ENCODE assay signal across 2 fruit fly cellular contexts in genomic region chr2L:19370046-19370445, dm6.
TF ChIP-seq lines count a peak whose summit lies in the region.

Gene CG17349, plus strand, starts transcription at chr2L:19370445.

- no peak for TF ChIP-seq CTCF in whole organism, embryonic (GFP tag; optimal IDR thresholded peaks at IDR 0.05; lab: Kevin White, UChicago)

TF ChIP-seq in whole organism, embryonic, 481 proteins besides CTCF, POLR2A, EP300 and RAD21 (continues in another document):
- TF ChIP-seq CG2678 (tag; optimal IDR thresholded peaks at IDR 0.05; lab: Kevin White, UChicago) (peak; percentile 46), Asciz (GFP tag; optimal IDR thresholded peaks at IDR 0.05; lab: Kevin White, UChicago) (peak; percentile 55), Dll (GFP tag; IDR thresholded peaks at IDR 0.05; lab: Robert Waterston, UW; ENCODE audit: partially characterized antibody) (no peak), pho (GFP tag; optimal IDR thresholded peaks at IDR 0.05; lab: Kevin White, UChicago) (no peak), CHES-1-like (GFP tag; optimal IDR thresholded peaks at IDR 0.05; lab: Kevin White, UChicago) (no peak), CG2712 (tag; optimal IDR thresholded peaks at IDR 0.05; lab: Kevin White, UChicago) (peak; percentile 14), CG11398 (GFP tag; optimal IDR thresholded peaks at IDR 0.05; lab: Kevin White, UChicago) (no peak), CG14710 (tag; optimal IDR thresholded peaks at IDR 0.05; lab: Kevin White, UChicago) (peak; percentile 32), CG17361 (GFP tag; IDR thresholded peaks at IDR 0.05; lab: Robert Waterston, UW) (peak; percentile 32; the same call in 1 of the 3 replicates), CG10147 (GFP tag; optimal IDR thresholded peaks at IDR 0.05; lab: Kevin White, UChicago) (no peak), Lhr (GFP tag; optimal IDR thresholded peaks at IDR 0.05; lab: Kevin White, UChicago) (peak; percentile 32), MTF-1 (GFP tag; optimal IDR thresholded peaks at IDR 0.05; lab: Kevin White, UChicago; ENCODE audit: borderline replicate concordance) (no peak), schlank (tag; optimal IDR thresholded peaks at IDR 0.05; lab: Kevin White, UChicago) (no peak), Vsx1 (GFP tag; optimal IDR thresholded peaks at IDR 0.05; lab: Kevin White, UChicago) (peak; percentile 18), CG32772 (GFP tag; IDR thresholded peaks at IDR 0.05; lab: Robert Waterston, UW) (no peak), CG17612 (GFP tag; IDR thresholded peaks at IDR 0.05; lab: Robert Waterston, UW) (no peak), CG1603 (tag; optimal IDR thresholded peaks at IDR 0.05; lab: Kevin White, UChicago) (peak; percentile 60), onecut (GFP tag; IDR thresholded peaks at IDR 0.05; lab: Robert Waterston, UW) (no peak), Sox100B (GFP tag; optimal IDR thresholded peaks at IDR 0.05; lab: Kevin White, UChicago) (peak; percentile 21), CG15601 (tag; optimal IDR thresholded peaks at IDR 0.05; lab: Kevin White, UChicago) (peak; percentile 29), CG13424 (tag; optimal IDR thresholded peaks at IDR 0.05; lab: Kevin White, UChicago) (no peak), CG3407 (GFP tag; optimal IDR thresholded peaks at IDR 0.05; lab: Kevin White, UChicago) (peak; percentile 60), CG11696 (GFP tag; IDR thresholded peaks at IDR 0.05; lab: Robert Waterston, UW) (no peak), CG31441 (GFP tag; IDR thresholded peaks at IDR 0.05; lab: Robert Waterston, UW) (peak; percentile 22; the same call in 1 of the 2 replicates), HmgD (GFP tag; optimal IDR thresholded peaks at IDR 0.05; lab: Kevin White, UChicago) (no peak), CG7271 (tag; optimal IDR thresholded peaks at IDR 0.05; lab: Kevin White, UChicago) (no peak), CG17328 (GFP tag; IDR thresholded peaks at IDR 0.05; lab: Robert Waterston, UW) (no peak), CG8388 (GFP tag; optimal IDR thresholded peaks at IDR 0.05; lab: Kevin White, UChicago) (peak; percentile 2), so (GFP tag; IDR thresholded peaks at IDR 0.05; lab: Robert Waterston, UW) (no peak), pfk (GFP tag; optimal IDR thresholded peaks at IDR 0.05; lab: Kevin White, UChicago) (no peak), E2f1 (GFP tag; IDR thresholded peaks at IDR 0.05; lab: Robert Waterston, UW) (no peak), rib (GFP tag; IDR thresholded peaks at IDR 0.05; lab: Robert Waterston, UW) (no peak), nerfin-1 (tag; optimal IDR thresholded peaks at IDR 0.05; lab: Kevin White, UChicago) (peak; percentile 37), sc (optimal IDR thresholded peaks at IDR 0.05; lab: Kevin White, UChicago) (no peak), sc (GFP tag; optimal IDR thresholded peaks at IDR 0.05; lab: Kevin White, UChicago) (peak; percentile 34), CG9727 (GFP tag; optimal IDR thresholded peaks at IDR 0.05; lab: Kevin White, UChicago) (peak; percentile 3), CG16779 (GFP tag; IDR thresholded peaks at IDR 0.05; lab: Robert Waterston, UW) (no peak), lab (GFP tag; optimal IDR thresholded peaks at IDR 0.05; lab: Kevin White, UChicago) (no peak), CG12769 (tag; optimal IDR thresholded peaks at IDR 0.05; lab: Kevin White, UChicago) (no peak), Fer3 (tag; optimal IDR thresholded peaks at IDR 0.05; lab: Kevin White, UChicago) (no peak), CG2202 (tag; optimal IDR thresholded peaks at IDR 0.05; lab: Kevin White, UChicago) (peak; percentile 62), zfh1 (GFP tag; IDR thresholded peaks at IDR 0.05; lab: Robert Waterston, UW) (no peak), sens (GFP tag; lab: Kevin White, UChicago) (peak; percentile 52), CG2129 (GFP tag; IDR thresholded peaks at IDR 0.05; lab: Robert Waterston, UW; ENCODE audit: partially characterized antibody) (no peak), kay (GFP tag; optimal IDR thresholded peaks at IDR 0.05; lab: Kevin White, UChicago) (no peak), CG10959 (GFP tag; IDR thresholded peaks at IDR 0.05; lab: Robert Waterston, UW) (peak; percentile 17; the same call in 1 of the 2 replicates), ssp (GFP tag; IDR thresholded peaks at IDR 0.05; lab: Robert Waterston, UW) (no peak)

TF ChIP-seq in whole organism, prepupa, 60 proteins besides CTCF, POLR2A, EP300 and RAD21:
- TF ChIP-seq fkh (GFP tag; optimal IDR thresholded peaks at IDR 0.05; lab: Kevin White, UChicago) (peak; percentile 68), vri (GFP tag; optimal IDR thresholded peaks at IDR 0.05; lab: Kevin White, UChicago) (no peak)

Comparison
In these comparisons a context has a peak if more than half of its experiments do, and no peak if none do; other contexts are left out.
1. Of the 7 proteins assayed by ChIP-seq in both whole organism, embryonic and whole organism, prepupa: peak only in whole organism, embryonic: Blimp-1; only in whole organism, prepupa: none; in both: none; in neither: 6.